Worm (Caenorhabditis elegans): ENCODE results near the gene C26F1.1.

DNA sequence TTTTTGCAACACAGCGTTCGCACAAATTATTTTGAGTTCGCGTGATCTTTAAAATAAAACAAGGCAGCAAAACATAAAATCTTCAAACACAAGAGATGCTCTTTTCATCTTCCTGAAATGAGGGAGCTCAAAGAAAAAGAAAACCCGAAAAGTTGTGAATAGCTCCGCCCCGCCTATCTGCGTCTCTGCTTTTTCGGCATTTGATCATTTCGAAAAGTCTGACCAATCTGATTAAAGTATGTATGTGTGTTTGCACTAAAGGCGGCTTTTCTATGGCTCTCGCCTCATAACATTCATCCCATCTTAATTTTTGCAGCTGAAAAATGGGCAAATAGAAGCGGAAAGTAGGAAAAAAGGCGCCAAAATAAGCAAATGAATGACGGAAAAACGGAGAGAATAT is 34.4 kb downstream of the C26F1.1 start:
- TF ChIP-seq blmp-1 (tag; optimal IDR thresholded peaks at IDR 0.05): no peak
- no peak for TF ChIP-seq nhr-12 (tag; optimal IDR thresholded peaks at IDR 0.05)
- TF ChIP-seq unc-62 (GFP tag; optimal IDR thresholded peaks at IDR 0.05): no peak
- no peak for TF ChIP-seq unc-39 (tag; optimal IDR thresholded peaks at IDR 0.05)
- no peak for TF ChIP-seq zip-8 (tag; optimal IDR thresholded peaks at IDR 0.05)
- TF ChIP-seq ztf-11 (tag; optimal IDR thresholded peaks at IDR 0.05): no peak
- TF ChIP-seq nhr-76 (tag; optimal IDR thresholded peaks at IDR 0.05): no peak
- TF ChIP-seq pha-4 (tag; optimal IDR thresholded peaks at IDR 0.05): no peak
- TF ChIP-seq flh-1 (GFP tag; optimal IDR thresholded peaks at IDR 0.05): no peak
- no peak for TF ChIP-seq lin-13 (tag; optimal IDR thresholded peaks at IDR 0.05)
- TF ChIP-seq mep-1 (tag; optimal IDR thresholded peaks at IDR 0.05): no peak
- TF ChIP-seq elt-1 (tag; optimal IDR thresholded peaks at IDR 0.05; ENCODE audit: borderline replicate concordance, insufficient read depth): no peak
- no peak for TF ChIP-seq nhr-237 (tag; optimal IDR thresholded peaks at IDR 0.05)
